Worm (Caenorhabditis elegans) whole organism, L4 larva: ENCODE measurements around the gene Y27F2A.11.
"Not testable (repeated sequence)": the region's sequence is repeated elsewhere in the genome, so short reads cannot be mapped to it uniquely, and the experiment has no call there.

ENCODE experiments used
- D1046.2 ChIP-seq: fragments of 200-800 bp; sonication (Bioruptor generic); IDR thresholded peaks from 2 replicates; pipeline ENCODE4 v1.3.6; 2022; ENCODE audit warnings: missing genetic modification characterization, missing compliant biosample characterization
- F26F4.8 ChIP-seq: fragments of 200-800 bp; sonication (Bioruptor generic); conservative IDR thresholded peaks from 2 replicates; pipeline ENCODE4 v1.3.6; 2022; ENCODE audit warnings: missing genetic modification characterization, missing compliant biosample characterization
- ZK546.5 ChIP-seq, 2 experiments: sonication (generic microtip); optimal IDR thresholded peaks; 2 replicates each; lab custom pipeline; 2017; ENCODE audit warnings: missing biosample characterization in 2 of 2, missing genetic modification characterization in 2 of 2
- aha-1 ChIP-seq: fragments of 150-350 bp; peaks from one replicate; lab custom pipeline; 2014; ENCODE audit warnings: missing biosample characterization, missing genetic modification characterization
- ama-1 ChIP-seq: fragments of 150-350 bp; optimal IDR thresholded peaks from 2 replicates; lab custom pipeline; 2014; ENCODE audit warnings: inconsistent platforms, mixed read lengths
- attf-4 ChIP-seq: sonication (generic microtip); optimal IDR thresholded peaks from 3 replicates; lab custom pipeline; 2017; ENCODE audit warnings: missing biosample characterization, missing genetic modification characterization
- ctbp-1 ChIP-seq: fragments of 200-800 bp; sonication (Bioruptor generic); IDR thresholded peaks from 2 replicates; pipeline ENCODE4 v1.3.6; 2022; ENCODE audit warnings: missing genetic modification reagents, missing genetic modification characterization, missing compliant biosample characterization
- daf-12 ChIP-seq: fragments of 150-350 bp; optimal IDR thresholded peaks from 2 replicates; lab custom pipeline; 2014; ENCODE audit warnings: missing biosample characterization, missing genetic modification reagents, missing genetic modification characterization
- daf-16 ChIP-seq, 3 experiments: sonication (generic microtip); optimal IDR thresholded peaks; 2 replicates each; lab custom pipeline; 2016 to 2017; ENCODE audit warnings: missing genetic modification characterization in 3 of 3, missing genetic modification reagents in 3 of 3, mild to moderate bottlenecking in 2 of 3, missing compliant biosample characterization in 2 of 3, missing biosample characterization in 1 of 3, moderate library complexity in 1 of 3
- fkh-10 ChIP-seq: fragments of 150-350 bp; optimal IDR thresholded peaks from 2 replicates; lab custom pipeline; 2014; ENCODE audit warnings: missing biosample characterization, missing genetic modification reagents, missing genetic modification characterization
- fos-1 ChIP-seq: fragments of 150-350 bp; optimal IDR thresholded peaks from 2 replicates; lab custom pipeline; 2014; ENCODE audit warnings: missing biosample characterization, missing genetic modification characterization
- hlh-11 ChIP-seq: fragments of 200-800 bp; sonication (Bioruptor generic); optimal IDR thresholded peaks from 2 replicates; lab custom pipeline; 2018; ENCODE audit warnings: mild to moderate bottlenecking, missing genetic modification characterization, missing compliant biosample characterization
- mep-1 ChIP-seq: fragments of 150-350 bp; sonication (generic microtip); optimal IDR thresholded peaks from 3 replicates; lab custom pipeline; 2014; ENCODE audit warnings: missing biosample characterization, missing genetic modification characterization
- mxl-3 ChIP-seq: fragments of 200-800 bp; sonication (Bioruptor generic); optimal IDR thresholded peaks from 2 replicates; lab custom pipeline; 2018; ENCODE audit warnings: mild to moderate bottlenecking, missing genetic modification characterization, missing compliant biosample characterization
- nhr-237 ChIP-seq: sonication (generic microtip); optimal IDR thresholded peaks from 2 replicates; lab custom pipeline; 2017; ENCODE audit warnings: missing biosample characterization, missing genetic modification characterization
- nhr-6 ChIP-seq: fragments of 150-350 bp; optimal IDR thresholded peaks from 2 replicates; lab custom pipeline; 2014; ENCODE audit warnings: missing biosample characterization, missing genetic modification characterization
- nhr-76 ChIP-seq: fragments of 150-350 bp; optimal IDR thresholded peaks from 2 replicates; lab custom pipeline; 2014; ENCODE audit warnings: missing biosample characterization, missing genetic modification characterization
- nhr-77 ChIP-seq: fragments of 150-350 bp; optimal IDR thresholded peaks from 2 replicates; lab custom pipeline; 2014; ENCODE audit warnings: missing biosample characterization, missing genetic modification characterization
- pqm-1 ChIP-seq: sonication (generic microtip); optimal IDR thresholded peaks from 2 replicates; lab custom pipeline; 2017; ENCODE audit warnings: missing biosample characterization, missing genetic modification characterization
- set-16 ChIP-seq: fragments of 200-800 bp; sonication (Bioruptor generic); IDR thresholded peaks from 2 replicates; pipeline ENCODE4 v1.3.6; 2022; ENCODE audit warnings: missing genetic modification reagents, missing genetic modification characterization, missing compliant biosample characterization
- snpc-1.2 ChIP-seq: fragments of 200-800 bp; sonication (Bioruptor generic); IDR thresholded peaks from 2 replicates; pipeline ENCODE4 v1.3.6; 2022; ENCODE audit warnings: missing genetic modification reagents, missing genetic modification characterization, missing compliant biosample characterization
- snpc-4 ChIP-seq: fragments of 150-350 bp; optimal IDR thresholded peaks from 2 replicates; lab custom pipeline; 2014; ENCODE audit warnings: missing biosample characterization, missing genetic modification characterization
- tra-1 ChIP-seq: fragments of 200-800 bp; sonication (Bioruptor generic); IDR thresholded peaks from 2 replicates; pipeline ENCODE4 v1.3.6; 2022; ENCODE audit warnings: missing genetic modification reagents, missing genetic modification characterization, missing compliant biosample characterization
- unc-130 ChIP-seq: sonication (generic microtip); optimal IDR thresholded peaks from 2 replicates; lab custom pipeline; 2016; ENCODE audit warnings: missing genetic modification reagents, missing genetic modification characterization, missing compliant biosample characterization
- zip-11 ChIP-seq: fragments of 200-800 bp; sonication (Bioruptor generic); IDR thresholded peaks from 2 replicates; pipeline ENCODE4 v1.3.6; 2022; ENCODE audit warnings: missing genetic modification characterization, missing compliant biosample characterization
- zip-2 ChIP-seq: fragments of 150-350 bp; optimal IDR thresholded peaks from 2 replicates; lab custom pipeline; 2014; ENCODE audit warnings: missing biosample characterization, missing genetic modification characterization
- ztf-7 ChIP-seq: fragments of 150-350 bp; optimal IDR thresholded peaks from 2 replicates; lab custom pipeline; 2014; ENCODE audit warnings: missing biosample characterization, missing genetic modification characterization

The Y27F2A.11 gene

DNA sequence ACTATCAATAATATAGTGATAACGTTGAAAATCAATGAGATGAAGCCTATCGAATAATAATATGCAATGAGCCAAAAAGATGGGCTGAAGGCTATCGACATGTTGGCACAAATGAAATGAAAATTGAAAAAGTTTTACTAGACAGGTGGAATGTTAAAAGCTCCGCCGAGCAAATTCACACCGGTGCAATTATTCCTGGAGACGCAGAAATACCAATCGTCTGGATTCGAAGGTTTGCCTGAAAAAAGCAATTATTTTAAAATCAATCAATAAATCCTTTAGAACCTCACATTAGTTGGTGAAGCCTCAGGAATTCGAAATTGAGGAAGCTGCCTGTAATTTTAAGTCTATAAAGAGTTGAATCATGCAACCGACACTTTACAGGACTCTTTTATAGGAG, 34.8 kb upstream of the Y27F2A.11 start, which contains the start of gene sri-32:
Gene sri-32, minus strand, starts transcription at position 101 of the 400 bp plus-strand sequence.
- TF ChIP-seq mep-1 (tag; lab: Kevin White, UChicago) = no peak

DNA sequence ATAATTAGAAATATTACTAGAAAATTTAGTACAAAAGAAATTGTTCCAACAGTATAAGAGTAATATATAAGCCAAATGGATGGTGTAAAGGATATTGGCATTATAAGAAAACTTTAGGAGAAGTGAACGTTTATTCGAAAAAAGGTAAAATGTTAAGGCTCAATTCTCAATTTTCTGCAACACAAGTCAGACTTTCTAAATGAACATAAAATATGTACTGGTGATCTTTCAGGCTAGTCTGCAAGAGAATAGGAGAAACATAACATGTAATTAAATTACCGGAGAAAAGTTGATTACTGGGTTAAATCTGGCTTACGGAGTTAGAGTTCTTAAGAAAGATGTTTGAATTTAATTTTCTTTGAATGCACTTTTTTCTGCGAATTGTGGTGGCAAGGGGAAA, 32.4 kb upstream of the Y27F2A.11 start, which contains the start of gene sri-33:
Gene sri-33, minus strand, starts transcription at position 101 of the 400 bp plus-strand sequence.
- peak; percentile 34 for TF ChIP-seq aha-1 (tag; lab: Kevin White, UChicago)
- TF ChIP-seq D1046.2 = no peak

DNA sequence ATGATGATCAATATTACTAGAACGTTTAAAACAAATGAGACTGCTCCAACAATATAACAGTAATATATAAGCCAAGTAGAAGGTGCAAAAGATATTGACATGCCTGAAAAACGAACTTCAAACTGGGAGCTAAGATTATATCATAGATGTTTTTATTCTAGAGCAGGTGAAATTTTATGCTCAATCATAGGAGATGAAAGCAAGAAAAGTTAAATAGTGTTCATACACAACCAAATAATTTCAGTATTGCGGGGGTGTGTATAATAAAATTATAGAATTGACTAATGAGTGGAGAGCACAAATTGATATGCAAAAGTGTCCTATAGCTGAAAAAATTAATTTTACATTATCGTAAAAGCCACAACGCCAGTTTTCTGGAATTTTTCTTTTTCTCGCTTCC, 30.2 kb upstream of the Y27F2A.11 start, which contains the start of gene sri-34:
Gene sri-34, minus strand, starts transcription at position 101 of the 400 bp plus-strand sequence.
- TF ChIP-seq ztf-7 (tag; lab: Kevin White, UChicago) = no peak
- TF ChIP-seq zip-2 = no peak
- no peak for TF ChIP-seq F26F4.8 (GFP tag; lab: Robert Waterston, UW)
- no peak for TF ChIP-seq tra-1
- no peak for TF ChIP-seq mxl-3

ce11 chrII:3170089-3170488, 19.0 kb upstream of the Y27F2A.11 start, which contains the start of gene fbxc-55:
fbxc-55 (minus strand) TSS chrII:3170189.
- TF ChIP-seq fkh-10 (no peak), nhr-77 (tag; lab: Kevin White, UChicago) (no peak), nhr-76 (tag; lab: Kevin White, UChicago) (no peak), nhr-6 (tag; lab: Kevin White, UChicago) (no peak), ctbp-1 (GFP tag; lab: Robert Waterston, UW) (no peak)

DNA sequence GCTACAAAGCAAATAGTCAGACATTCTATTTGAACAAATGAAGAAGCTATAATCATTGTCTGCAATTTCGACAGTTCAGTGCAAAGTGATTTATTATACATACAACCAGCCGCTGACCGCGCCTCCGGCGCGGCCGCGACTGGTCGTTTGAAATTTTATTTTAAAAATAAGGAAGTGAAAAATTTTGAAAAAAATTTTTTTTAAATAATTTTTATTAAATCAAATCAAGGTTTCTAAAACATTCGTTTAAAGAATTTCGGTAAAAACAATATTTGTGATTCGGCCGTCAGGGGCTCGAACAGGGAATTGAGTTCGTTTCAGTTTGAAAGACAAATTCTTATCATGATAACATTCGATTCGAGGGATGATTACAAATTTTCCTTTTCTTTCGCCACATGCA, 17.0 kb upstream of the Y27F2A.11 start, which contains the start of gene Y27F2A.10:
Gene Y27F2A.10, minus strand, starts transcription at position 101 of the 400 bp plus-strand sequence.
- no peak for TF ChIP-seq ZK546.5 (tag; optimal IDR thresholded peaks at IDR 0.05; lab: Kevin White, UChicago)
- TF ChIP-seq daf-12 (tag; lab: Kevin White, UChicago) = no peak
- no peak for TF ChIP-seq pqm-1 (tag; lab: Kevin White, UChicago)
- no peak for TF ChIP-seq zip-11 (GFP tag; lab: Robert Waterston, UW)
- no peak for TF ChIP-seq snpc-4 (tag; lab: Kevin White, UChicago)
- TF ChIP-seq daf-16 (GFP tag; optimal IDR thresholded peaks at IDR 0.05; lab: Kevin White, UChicago) = no peak
- no peak for TF ChIP-seq daf-16 (tag; optimal IDR thresholded peaks at IDR 0.05; lab: Kevin White, UChicago)

DNA sequence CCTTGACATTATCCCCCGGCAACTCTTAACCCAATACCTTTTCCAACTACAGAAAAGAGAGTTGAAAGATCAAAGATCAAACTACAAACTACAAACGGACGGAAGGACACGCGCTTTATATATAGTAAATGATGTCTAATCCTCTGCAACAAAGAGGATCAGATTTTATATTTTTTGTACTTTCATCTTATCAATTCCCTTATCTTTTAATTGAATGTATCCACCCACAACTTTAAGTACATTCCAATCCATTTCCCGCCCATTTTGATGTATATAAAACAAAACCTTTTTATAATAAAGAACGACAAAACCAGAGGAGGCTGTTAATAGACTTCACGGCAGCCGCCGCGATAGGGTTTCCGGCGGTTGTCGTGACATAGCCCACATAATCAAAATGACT, 11.5 kb upstream of the Y27F2A.11 start, which contains the start of gene sri-40:
Gene sri-40, plus strand, starts transcription at position 301 of the 400 bp plus-strand sequence.
- not testable (repeated sequence) for TF ChIP-seq unc-130 (GFP tag; lab: Kevin White, UChicago); hlh-11 (tag; lab: Kevin White, UChicago); nhr-237 (tag; lab: Kevin White, UChicago)

DNA sequence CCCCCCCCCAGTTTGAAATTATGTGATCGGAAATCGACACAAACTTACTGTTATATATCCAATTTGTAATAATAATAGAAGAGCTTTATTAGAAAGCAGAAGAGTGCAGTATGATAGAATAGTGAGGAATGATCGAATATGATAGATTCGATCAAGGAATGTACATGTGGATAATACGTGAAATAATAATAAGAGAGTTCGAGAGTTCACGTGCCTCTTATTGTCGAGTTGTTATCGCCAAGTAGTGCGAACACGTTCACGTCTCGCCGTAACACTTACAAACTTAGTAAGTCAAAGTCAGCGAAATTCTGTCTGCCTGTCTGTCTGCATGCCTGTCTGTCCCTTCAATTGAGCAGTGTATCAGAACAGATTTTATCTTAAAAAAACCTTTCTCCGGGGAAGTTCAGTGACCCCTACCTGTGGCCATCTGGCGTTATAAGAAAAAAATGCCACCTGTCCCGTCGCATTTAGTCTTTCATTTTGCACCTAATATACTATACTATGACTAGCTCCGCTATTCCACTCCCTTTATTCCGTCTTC, 5.8 kb upstream of the Y27F2A.11 start, which contains the start of the genes Y27F2A.6 and Y27F2A.8:
Gene Y27F2A.6, minus strand, starts transcription at position 101 of the 541 bp plus-strand sequence.
Gene Y27F2A.8, plus strand, starts transcription at position 491 of the 541 bp plus-strand sequence.
- TF ChIP-seq set-16 (GFP tag; lab: Robert Waterston, UW); pqm-1 (tag; lab: Kevin White, UChicago); ama-1 (lab: Kevin White, UChicago): not testable (repeated sequence)

DNA sequence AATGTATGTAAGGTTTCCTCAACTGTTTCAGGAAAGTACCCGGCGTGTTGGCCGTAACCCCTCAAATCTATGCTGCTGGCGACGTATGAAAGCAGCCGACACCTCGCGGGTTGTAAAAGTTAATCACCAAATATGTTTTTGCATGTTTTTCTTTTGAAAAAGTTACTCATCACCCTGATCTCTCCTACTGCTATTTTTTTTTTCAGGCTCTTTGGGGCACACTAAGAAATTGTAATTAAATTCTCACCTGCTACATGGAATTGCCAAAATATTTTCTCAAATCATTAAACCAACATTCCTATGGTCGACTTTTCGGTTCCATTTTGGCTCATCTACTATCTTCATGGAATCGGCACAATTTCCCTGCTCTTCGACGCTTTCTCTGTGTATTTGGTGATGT, 4.3 kb upstream of the Y27F2A.11 start, which contains the start of gene sri-78:
Gene sri-78, plus strand, starts transcription at position 301 of the 400 bp plus-strand sequence.
- not testable (repeated sequence) for TF ChIP-seq attf-4 (tag; lab: Kevin White, UChicago); fos-1; snpc-1.2
